Worm (Caenorhabditis elegans) whole organism, mixed stage, embryonic: Measurements from ENCODE around the gene lev-8.

Source experiments
- mab-5 ChIP-seq: fragments of 150-350 bp; optimal IDR thresholded peaks from 2 replicates; lab custom pipeline; 2014; ENCODE audit warnings: missing biosample characterization, missing genetic modification characterization
- nhr-12 ChIP-seq: fragments of 150-350 bp; optimal IDR thresholded peaks from 2 replicates; lab custom pipeline; 2014; ENCODE audit warnings: missing biosample characterization, missing genetic modification characterization
- snpc-4 ChIP-seq: fragments of 150-350 bp; optimal IDR thresholded peaks from 2 replicates; lab custom pipeline; 2014; ENCODE audit warnings: missing biosample characterization, missing genetic modification characterization
- sptf-1 ChIP-seq: sonication (generic microtip); optimal IDR thresholded peaks from 2 replicates; lab custom pipeline; 2017; ENCODE audit warnings: mild to moderate bottlenecking, missing genetic modification characterization, moderate library complexity, missing compliant biosample characterization

DNA sequence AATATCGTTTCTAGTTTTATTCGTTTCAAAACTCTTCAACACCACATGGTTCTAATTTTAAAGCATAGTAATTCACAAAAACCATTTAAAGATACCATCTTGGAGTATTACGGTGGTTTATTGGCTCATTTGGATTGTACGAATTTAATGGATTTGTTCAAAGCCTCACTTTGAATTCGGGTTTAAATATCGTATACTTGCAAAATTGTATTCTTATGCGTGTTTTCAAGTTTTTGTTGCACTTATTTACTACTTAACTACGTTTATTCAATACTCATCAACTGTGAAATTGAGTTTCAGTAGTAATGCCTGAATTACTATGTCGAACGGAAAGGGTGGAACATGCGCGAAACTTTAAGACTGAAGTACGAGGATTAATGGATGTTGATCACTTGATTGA lies 24.7 kb downstream of the lev-8 start, which contains the start of gene abts-2:
- TF ChIP-seq sptf-1 (tag; lab: Kevin White, UChicago), result no peak
- no peak for TF ChIP-seq nhr-12 (tag; lab: Kevin White, UChicago)
- no peak for TF ChIP-seq mab-5 (tag; lab: Kevin White, UChicago)
- no peak for TF ChIP-seq snpc-4 (tag; lab: Kevin White, UChicago)
